Fruit fly (Drosophila melanogaster) whole organism, embryonic: Measurements from ENCODE around the gene CG6972.

Experiments used
- Antp ChIP-seq: fragments of 200-800 bp; sonication (Bioruptor generic); optimal IDR thresholded peaks from 3 replicates; lab custom pipeline; 2016; ENCODE audit warnings: missing biosample characterization, missing genetic modification characterization
- Atf-2 ChIP-seq: fragments of 200-800 bp; sonication (Bioruptor generic); optimal IDR thresholded peaks from 2 replicates; lab custom pipeline; 2016; ENCODE audit warnings: missing biosample characterization, missing genetic modification characterization
- C15 ChIP-seq: fragments of 200-800 bp; sonication (Bioruptor generic); IDR thresholded peaks from 3 replicates; pipeline ENCODE4 v1.3.6; 2022; ENCODE audit warnings: missing biosample characterization, missing genetic modification characterization
- CG11695 ChIP-seq: fragments of 200-800 bp; sonication (Bioruptor generic); IDR thresholded peaks from 3 replicates; pipeline ENCODE4 v1.3.6; 2022; ENCODE audit warnings: missing biosample characterization, missing genetic modification characterization
- CG14667 ChIP-seq: fragments of 200-800 bp; sonication (Bioruptor generic); IDR thresholded peaks from 2 replicates; pipeline ENCODE4 v1.3.6; 2022; ENCODE audit warnings: missing biosample characterization, missing genetic modification characterization
- CG15696 ChIP-seq: fragments of 200-800 bp; sonication (Bioruptor generic); optimal IDR thresholded peaks from 2 replicates; lab custom pipeline; 2019; ENCODE audit warnings: missing biosample characterization, mild to moderate bottlenecking, missing genetic modification characterization, moderate library complexity
- CG16815 ChIP-seq: fragments of 200-800 bp; sonication (Bioruptor generic); optimal IDR thresholded peaks from 3 replicates; lab custom pipeline; 2017; ENCODE audit warnings: missing biosample characterization, mild to moderate bottlenecking, missing genetic modification characterization
- CG1792 ChIP-seq: fragments of 200-800 bp; sonication (Bioruptor generic); optimal IDR thresholded peaks from 2 replicates; lab custom pipeline; 2016; ENCODE audit warnings: missing biosample characterization, missing genetic modification characterization
- CG2712 ChIP-seq: fragments of 200-800 bp; optimal IDR thresholded peaks from 3 replicates; lab custom pipeline; 2019; ENCODE audit warnings: missing biosample characterization, mild to moderate bottlenecking, missing genetic modification characterization, moderate library complexity
- CG3838 ChIP-seq: fragments of 200-800 bp; sonication (Bioruptor generic); optimal IDR thresholded peaks from 3 replicates; lab custom pipeline; 2016; ENCODE audit warnings: missing biosample characterization, missing genetic modification characterization
- CG5180 ChIP-seq: fragments of 200-800 bp; sonication (Bioruptor generic); optimal IDR thresholded peaks from 3 replicates; lab custom pipeline; 2017; ENCODE audit warnings: missing biosample characterization, missing genetic modification characterization, mild to moderate bottlenecking, moderate library complexity, missing genetic modification reagents
- CG6683 ChIP-seq: fragments of 200-800 bp; sonication (Bioruptor generic); optimal IDR thresholded peaks from 2 replicates; lab custom pipeline; 2017; ENCODE audit warnings: missing biosample characterization, mild to moderate bottlenecking, missing genetic modification characterization, missing genetic modification reagents
- CG6813 ChIP-seq: fragments of 200-800 bp; sonication (Bioruptor generic); optimal IDR thresholded peaks from 2 replicates; lab custom pipeline; 2017; ENCODE audit warnings: missing biosample characterization, missing genetic modification characterization, mild to moderate bottlenecking, moderate library complexity, missing genetic modification reagents
- CG7556 ChIP-seq: fragments of 200-800 bp; sonication (Bioruptor generic); optimal IDR thresholded peaks from 2 replicates; lab custom pipeline; 2017; ENCODE audit warnings: missing biosample characterization, mild to moderate bottlenecking, missing genetic modification characterization
- CG7786 ChIP-seq: fragments of 200-800 bp; sonication (Bioruptor generic); optimal IDR thresholded peaks from 2 replicates; lab custom pipeline; 2016; ENCODE audit warnings: missing biosample characterization, missing genetic modification characterization
- Chrac-16 ChIP-seq: fragments of 200-800 bp; sonication (Bioruptor generic); optimal IDR thresholded peaks from 3 replicates; lab custom pipeline; 2016; ENCODE audit warnings: missing biosample characterization, missing genetic modification characterization
- CrebB ChIP-seq: fragments of 200-800 bp; sonication (Bioruptor generic); optimal IDR thresholded peaks from 3 replicates; lab custom pipeline; 2018; ENCODE audit warnings: missing biosample characterization, mild to moderate bottlenecking, missing genetic modification characterization
- Dek ChIP-seq: fragments of 200-800 bp; sonication (Bioruptor generic); optimal IDR thresholded peaks from 3 replicates; lab custom pipeline; 2019; ENCODE audit warnings: missing biosample characterization, mild to moderate bottlenecking, missing genetic modification characterization, moderate library complexity
- Gsc ChIP-seq: fragments of 200-800 bp; sonication (Bioruptor generic); IDR thresholded peaks from 2 replicates; pipeline ENCODE4 v1.3.6; 2022; ENCODE audit warnings: missing biosample characterization, missing genetic modification characterization
- H2.0 ChIP-seq: fragments of 200-800 bp; sonication (Bioruptor generic); IDR thresholded peaks from 2 replicates; pipeline ENCODE4 v1.3.6; 2022; ENCODE audit warnings: missing biosample characterization, missing genetic modification characterization
- HLHmδ ChIP-seq: fragments of 200-800 bp; sonication (Bioruptor generic); optimal IDR thresholded peaks from 2 replicates; lab custom pipeline; 2018; ENCODE audit warnings: missing biosample characterization, mild to moderate bottlenecking, missing genetic modification characterization, moderate library complexity
- Hr3 ChIP-seq: fragments of 200-800 bp; sonication (Bioruptor generic); optimal IDR thresholded peaks from 3 replicates; lab custom pipeline; 2016; ENCODE audit warnings: missing biosample characterization, missing genetic modification characterization
- PHDP ChIP-seq: fragments of 200-800 bp; sonication (Bioruptor generic); optimal IDR thresholded peaks from 3 replicates; lab custom pipeline; 2018; ENCODE audit warnings: missing biosample characterization, mild to moderate bottlenecking, missing genetic modification characterization, moderate library complexity
- Ravus ChIP-seq: fragments of 200-800 bp; sonication (Bioruptor generic); IDR thresholded peaks from 2 replicates; pipeline ENCODE4 v1.3.6; 2022; ENCODE audit warnings: missing biosample characterization, missing genetic modification characterization
- Rfx ChIP-seq: fragments of 200-800 bp; sonication (Bioruptor generic); IDR thresholded peaks from 2 replicates; pipeline ENCODE4 v1.3.6; 2022; ENCODE audit warnings: missing biosample characterization, missing genetic modification characterization
- Sry-β ChIP-seq: fragments of 200-800 bp; sonication (Bioruptor generic); optimal IDR thresholded peaks from 2 replicates; lab custom pipeline; 2018; ENCODE audit warnings: missing biosample characterization, mild to moderate bottlenecking, missing genetic modification characterization, moderate library complexity
- Sry-δ ChIP-seq: fragments of 200-800 bp; sonication (Bioruptor generic); optimal IDR thresholded peaks from 2 replicates; lab custom pipeline; 2016; ENCODE audit warnings: missing biosample characterization, missing genetic modification characterization
- Stat92E ChIP-seq, 3 experiments: fragments of >200 bp in 2 of 3; fragments of 200-800 bp in 1 of 3; sonication (Bioruptor generic) in 1 of 3; optimal IDR thresholded peaks; 2 replicates each; lab custom pipeline; 2017 to 2019; ENCODE audit warnings: missing biosample characterization in 3 of 3, missing genetic modification characterization in 3 of 3, mild to moderate bottlenecking in 1 of 3, moderate library complexity in 1 of 3
- Trl ChIP-seq, 3 experiments: fragments of >200 bp in 2 of 3; fragments of 200-800 bp in 1 of 3; sonication (Bioruptor generic) in 1 of 3; optimal IDR thresholded peaks; 2 replicates in 1 of 3; 3 replicates in 2 of 3; lab custom pipeline; 2016 to 2017; ENCODE audit warnings: missing biosample characterization in 1 of 3, missing genetic modification characterization in 1 of 3
- az2 ChIP-seq: fragments of 200-800 bp; sonication (Bioruptor generic); optimal IDR thresholded peaks from 3 replicates; lab custom pipeline; 2016; ENCODE audit warnings: missing biosample characterization, missing genetic modification characterization
- bcd ChIP-seq: fragments of 200-800 bp; sonication (Bioruptor generic); optimal IDR thresholded peaks from 2 replicates; lab custom pipeline; 2017; ENCODE audit warnings: missing biosample characterization, mild to moderate bottlenecking, missing genetic modification characterization
- cg ChIP-seq: fragments of 200-800 bp; sonication (Bioruptor generic); optimal IDR thresholded peaks from 3 replicates; lab custom pipeline; 2019; ENCODE audit warnings: missing biosample characterization, mild to moderate bottlenecking, missing genetic modification characterization, moderate library complexity
- chif ChIP-seq, 2 experiments: fragments of 200-800 bp; sonication (Bioruptor generic); optimal IDR thresholded peaks; 3 replicates each; lab custom pipeline; 2016; ENCODE audit warnings: missing biosample characterization in 2 of 2, missing genetic modification characterization in 2 of 2
- corto ChIP-seq: fragments of 200-800 bp; sonication (Bioruptor generic); optimal IDR thresholded peaks from 2 replicates; lab custom pipeline; 2016; ENCODE audit warnings: missing biosample characterization, mild to moderate bottlenecking, missing genetic modification characterization, moderate library complexity
- crol ChIP-seq: fragments of 200-800 bp; sonication (Bioruptor generic); IDR thresholded peaks from 2 replicates; pipeline ENCODE4 v1.3.6; 2022; ENCODE audit warnings: missing biosample characterization, missing genetic modification characterization
- cwo ChIP-seq: fragments of 200-800 bp; sonication (Bioruptor generic); optimal IDR thresholded peaks from 3 replicates; lab custom pipeline; 2017; ENCODE audit warnings: missing biosample characterization, missing genetic modification characterization, mild to moderate bottlenecking, moderate library complexity, missing genetic modification reagents
- dmrt99B ChIP-seq: fragments of 200-800 bp; sonication (Bioruptor generic); optimal IDR thresholded peaks from 2 replicates; lab custom pipeline; 2018; ENCODE audit warnings: missing biosample characterization, mild to moderate bottlenecking, missing genetic modification characterization, moderate library complexity
- ham ChIP-seq: fragments of 200-800 bp; sonication (Bioruptor generic); IDR thresholded peaks from 2 replicates; pipeline ENCODE4 v1.3.6; 2022; ENCODE audit warnings: missing biosample characterization, missing genetic modification characterization
- jing ChIP-seq: fragments of 200-800 bp; sonication (Bioruptor generic); optimal IDR thresholded peaks from 2 replicates; lab custom pipeline; 2018; ENCODE audit warnings: missing biosample characterization, mild to moderate bottlenecking, missing genetic modification characterization
- lov ChIP-seq, 2 experiments: fragments of 200-800 bp in 1 of 2; fragments of >200 bp in 1 of 2; sonication (Bioruptor generic) in 1 of 2; IDR thresholded peaks in 1 of 2; optimal IDR thresholded peaks in 1 of 2; 2 replicates in 1 of 2; 3 replicates in 1 of 2; pipeline versions ENCODE4 v1.3.6 to Lab custom; 2017 to 2022; ENCODE audit warnings: missing biosample characterization in 1 of 2, missing genetic modification characterization in 1 of 2
- repo ChIP-seq: fragments of 200-800 bp; sonication (Bioruptor generic); optimal IDR thresholded peaks from 2 replicates; lab custom pipeline; 2016; ENCODE audit warnings: missing biosample characterization, missing genetic modification characterization
- sim ChIP-seq: fragments of 200-800 bp; sonication (Bioruptor generic); IDR thresholded peaks from 2 replicates; pipeline ENCODE4 v1.3.6; 2022; ENCODE audit warnings: missing biosample characterization, missing genetic modification characterization
- sisA ChIP-seq: fragments of 200-800 bp; sonication (Bioruptor generic); IDR thresholded peaks from 2 replicates; pipeline ENCODE4 v1.3.6; 2022; ENCODE audit warnings: missing biosample characterization, missing genetic modification characterization
- ssp ChIP-seq: fragments of 200-800 bp; sonication (Bioruptor generic); IDR thresholded peaks from 2 replicates; pipeline ENCODE4 v1.3.6; 2022; ENCODE audit warnings: missing biosample characterization, missing genetic modification characterization
- tio ChIP-seq: fragments of 200-800 bp; sonication (Bioruptor generic); optimal IDR thresholded peaks from 2 replicates; lab custom pipeline; 2017; ENCODE audit warnings: missing biosample characterization, missing genetic modification characterization, inconsistent platforms
- tna ChIP-seq: fragments of 200-800 bp; sonication (Bioruptor generic); IDR thresholded peaks from 2 replicates; pipeline ENCODE4 v1.3.6; 2022; ENCODE audit warnings: missing biosample characterization, missing genetic modification characterization; ENCODE audit not compliant: partially characterized antibody
- wdn ChIP-seq: fragments of 200-800 bp; sonication (Bioruptor generic); IDR thresholded peaks from 2 replicates; pipeline ENCODE4 v1.3.6; 2022; ENCODE audit warnings: missing biosample characterization, missing genetic modification characterization
- zen2 ChIP-seq: fragments of 200-800 bp; sonication (Bioruptor generic); IDR thresholded peaks from 3 replicates; pipeline ENCODE4 v1.3.6; 2022; ENCODE audit warnings: missing biosample characterization, missing genetic modification characterization; ENCODE audit not compliant: partially characterized antibody

CG6972 gene

DNA sequence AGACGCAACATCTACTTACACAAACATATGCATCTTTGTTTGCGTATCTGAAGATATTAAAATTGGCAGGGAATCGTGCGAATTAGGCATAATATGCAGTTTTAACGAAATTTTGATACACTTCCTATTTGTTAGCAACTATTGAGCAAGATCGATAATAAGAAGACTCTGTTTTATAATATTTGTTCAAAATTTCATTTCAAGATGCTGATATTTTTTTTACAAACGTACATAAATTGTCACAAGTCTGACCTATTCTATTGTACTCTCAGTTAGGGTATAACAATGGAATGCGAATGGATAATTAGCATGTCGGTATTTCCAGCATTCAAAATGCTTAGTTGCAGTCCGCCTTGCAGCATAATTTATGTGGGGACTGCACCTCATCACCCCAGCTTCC is 26.1 kb downstream of the CG6972 start (continued):
- no peak for TF ChIP-seq Sry-δ (GFP tag; lab: Kevin White, UChicago)
- TF ChIP-seq Antp (GFP tag; lab: Kevin White, UChicago), result no peak
- TF ChIP-seq lov (optimal IDR thresholded peaks at IDR 0.05; lab: Kevin White, UChicago), result no peak
- TF ChIP-seq lov (GFP tag; IDR thresholded peaks at IDR 0.05; lab: Robert Waterston, UW), result no peak
- TF ChIP-seq crol, result no peak
- no peak for TF ChIP-seq corto (GFP tag; lab: Kevin White, UChicago)
- no peak for TF ChIP-seq CG3838 (GFP tag; lab: Kevin White, UChicago)
- TF ChIP-seq CrebB, result no peak
- no peak for TF ChIP-seq CG6813 (GFP tag; lab: Kevin White, UChicago)
- peak; percentile 53 for TF ChIP-seq Rfx
- TF ChIP-seq CG7786, result no peak
- no peak for TF ChIP-seq Chrac-16
- no peak for TF ChIP-seq HLHmδ
- TF ChIP-seq PHDP (tag; lab: Kevin White, UChicago), result no peak
- TF ChIP-seq wdn (GFP tag; lab: Robert Waterston, UW), result no peak
- no peak for TF ChIP-seq CG6683 (GFP tag; lab: Kevin White, UChicago)
- no peak for TF ChIP-seq ham
- no peak for TF ChIP-seq repo (GFP tag; lab: Kevin White, UChicago)
- TF ChIP-seq sim (GFP tag; lab: Robert Waterston, UW), result no peak
- no peak for TF ChIP-seq zen2
- TF ChIP-seq cwo (GFP tag; lab: Kevin White, UChicago), result no peak
- no peak for TF ChIP-seq CG15696 (tag; lab: Kevin White, UChicago)
- no peak for TF ChIP-seq Dek (tag; lab: Kevin White, UChicago)
- TF ChIP-seq chif (GFP tag; optimal IDR thresholded peaks at IDR 0.05; lab: Kevin White, UChicago), result no peak
- TF ChIP-seq CG11695, result no peak
- no peak for TF ChIP-seq az2 (GFP tag; lab: Kevin White, UChicago)
- TF ChIP-seq CG7556 (GFP tag; lab: Kevin White, UChicago), result no peak
- no peak for TF ChIP-seq H2.0 (GFP tag; lab: Robert Waterston, UW)
- no peak for TF ChIP-seq Atf-2
- no peak for TF ChIP-seq Sry-β (GFP tag; lab: Kevin White, UChicago)
- TF ChIP-seq CG16815 (GFP tag; lab: Kevin White, UChicago), result no peak
- TF ChIP-seq dmrt99B (tag; lab: Kevin White, UChicago), result no peak
- TF ChIP-seq ssp, result peak; percentile 28; the same call in 1 of the 2 replicates
- TF ChIP-seq Ravus (GFP tag; lab: Robert Waterston, UW), result no peak
- TF ChIP-seq, all 482 proteins: peak for 42

DNA sequence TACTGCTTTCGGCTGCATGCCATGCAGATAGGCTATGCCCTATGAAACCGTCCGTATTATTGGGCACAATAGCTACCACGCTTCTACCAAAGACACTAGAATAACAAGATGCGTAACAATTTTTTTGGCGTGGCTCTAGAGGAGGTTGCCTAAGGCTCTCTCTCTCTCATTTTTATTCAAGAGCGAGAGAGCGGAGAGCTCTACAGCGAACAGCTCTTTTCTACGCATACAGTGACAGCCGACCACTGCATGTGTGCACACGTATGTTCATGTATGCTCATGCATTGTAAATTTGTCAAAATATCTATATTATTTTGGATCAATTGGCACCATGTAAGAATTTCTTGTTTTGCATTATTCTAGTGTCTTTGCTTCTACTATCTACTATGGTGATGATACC is 31.2 kb downstream of the CG6972 start:
- no peak for TF ChIP-seq Gsc (GFP tag; lab: Robert Waterston, UW)
- peak; percentile 53 for TF ChIP-seq cg
- peak; percentile 58 to 66 for TF ChIP-seq Trl (optimal IDR thresholded peaks at IDR 0.05; lab: Kevin White, UChicago)
- TF ChIP-seq Trl (GFP tag; optimal IDR thresholded peaks at IDR 0.05; lab: Kevin White, UChicago), result no peak
- 0 out of 2 replicates have a peak, but pooled peaks have one; percentile 17 for TF ChIP-seq tna (GFP tag; lab: Robert Waterston, UW)

- TF ChIP-seq CG2712 (tag; lab: Kevin White, UChicago), result no peak
- TF ChIP-seq CG1792 (GFP tag; lab: Kevin White, UChicago), result no peak
- TF ChIP-seq bcd (GFP tag; lab: Kevin White, UChicago), result no peak
- no peak for TF ChIP-seq C15 (GFP tag; lab: Robert Waterston, UW)
- no peak for TF ChIP-seq CG14667 (GFP tag; lab: Robert Waterston, UW)
- TF ChIP-seq Stat92E (GFP tag; optimal IDR thresholded peaks at IDR 0.05; lab: Kevin White, UChicago), result no peak
- no peak for TF ChIP-seq tio (GFP tag; lab: Kevin White, UChicago)
- TF ChIP-seq jing, result no peak
- TF ChIP-seq CG5180 (GFP tag; lab: Kevin White, UChicago), result no peak
- no peak for TF ChIP-seq sisA (GFP tag; lab: Robert Waterston, UW)
- no peak for TF ChIP-seq Hr3 (GFP tag; lab: Kevin White, UChicago)
These were observed 31.9 kb downstream of the CG6972 start, which contains the start of gene Takl2 for dm6 chr3R:22733751-22734150. Gene Takl2, minus strand, starts transcription at chr3R:22733851.
